Worm (Caenorhabditis elegans) whole organism, L1 larva: Measurements from ENCODE around the gene acs-7.

Experiments
- C04F5.9 ChIP-seq: sonication (generic microtip); optimal IDR thresholded peaks from 2 replicates; lab custom pipeline; 2016; ENCODE audit warnings: missing genetic modification characterization, missing compliant biosample characterization
- C34B4.2 ChIP-seq: sonication (generic microtip); optimal IDR thresholded peaks from 2 replicates; lab custom pipeline; 2017; ENCODE audit warnings: mild to moderate bottlenecking, missing genetic modification characterization, missing compliant biosample characterization
- F16B12.6 ChIP-seq: fragments of 150-350 bp; optimal IDR thresholded peaks from 2 replicates; lab custom pipeline; 2014; ENCODE audit warnings: missing biosample characterization, missing genetic modification characterization
- Y116A8C.19 ChIP-seq: sonication (generic microtip); optimal IDR thresholded peaks from 2 replicates; lab custom pipeline; 2016; ENCODE audit warnings: missing compliant biosample characterization, missing genetic modification characterization, borderline replicate concordance
- ceh-88 ChIP-seq: fragments of 200-800 bp; sonication (Bioruptor generic); IDR thresholded peaks from 2 replicates; pipeline ENCODE4 v1.3.6; 2022; ENCODE audit warnings: missing genetic modification characterization, missing compliant biosample characterization
- ces-1 ChIP-seq: fragments of 150-350 bp; optimal IDR thresholded peaks from 2 replicates; lab custom pipeline; 2014; ENCODE audit warnings: missing biosample characterization, missing genetic modification reagents, missing genetic modification characterization
- dpl-1 ChIP-seq, 3 experiments: fragments of 150-350 bp in 2 of 3; sonication (generic microtip) in 1 of 3; optimal IDR thresholded peaks; 2 replicates each; lab custom pipeline; 2014 to 2017; ENCODE audit warnings: missing biosample characterization in 3 of 3, missing genetic modification characterization in 3 of 3, missing genetic modification reagents in 3 of 3
- dsc-1 ChIP-seq: sonication (generic microtip); optimal IDR thresholded peaks from 2 replicates; lab custom pipeline; 2016; ENCODE audit warnings: mild to moderate bottlenecking, missing genetic modification characterization, missing compliant biosample characterization
- efl-1 ChIP-seq, 4 experiments: fragments of 150-350 bp; optimal IDR thresholded peaks in 3 of 4; peaks in 1 of 4; 1 replicate in 1 of 4; 2 replicates in 3 of 4; lab custom pipeline; 2014; ENCODE audit warnings: missing biosample characterization in 2 of 4, missing genetic modification characterization in 2 of 4, missing genetic modification reagents in 2 of 4
- efl-3 ChIP-seq: fragments of 200-800 bp; sonication (Bioruptor generic); optimal IDR thresholded peaks from 2 replicates; lab custom pipeline; 2018; ENCODE audit warnings: mild to moderate bottlenecking, missing genetic modification characterization, missing compliant biosample characterization
- elt-2 ChIP-seq: sonication (generic microtip); optimal IDR thresholded peaks from 2 replicates; lab custom pipeline; 2016; ENCODE audit warnings: missing genetic modification characterization, mild to moderate bottlenecking, inconsistent platforms, missing compliant biosample characterization, missing genetic modification reagents
- ets-5 ChIP-seq: fragments of 200-800 bp; sonication (Bioruptor generic); IDR thresholded peaks from 2 replicates; pipeline ENCODE4 v1.3.6; 2022; ENCODE audit warnings: missing genetic modification characterization, missing compliant biosample characterization
- fkh-4 ChIP-seq: sonication (generic microtip); optimal IDR thresholded peaks from 2 replicates; lab custom pipeline; 2016; ENCODE audit warnings: missing compliant biosample characterization, missing genetic modification characterization, borderline replicate concordance
- fkh-8 ChIP-seq: sonication (generic microtip); optimal IDR thresholded peaks from 2 replicates; lab custom pipeline; 2016; ENCODE audit warnings: mild to moderate bottlenecking, missing genetic modification characterization, missing compliant biosample characterization
- fos-1 ChIP-seq: fragments of 150-350 bp; optimal IDR thresholded peaks from 2 replicates; lab custom pipeline; 2014; ENCODE audit warnings: missing biosample characterization, missing genetic modification characterization
- hlh-17 ChIP-seq: fragments of 200-800 bp; sonication (Bioruptor generic); optimal IDR thresholded peaks from 2 replicates; lab custom pipeline; 2018; ENCODE audit warnings: missing genetic modification characterization, mild to moderate bottlenecking, missing compliant biosample characterization, moderate library complexity, borderline replicate concordance
- hlh-4 ChIP-seq: sonication (generic microtip); optimal IDR thresholded peaks from 2 replicates; lab custom pipeline; 2016; ENCODE audit warnings: mild to moderate bottlenecking, missing genetic modification characterization, missing compliant biosample characterization
- hpl-2 ChIP-seq: fragments of 150-350 bp; optimal IDR thresholded peaks from 2 replicates; lab custom pipeline; 2014; ENCODE audit warnings: missing biosample characterization, missing genetic modification reagents, missing genetic modification characterization
- isw-1 ChIP-seq: fragments of 200-800 bp; sonication (Bioruptor generic); IDR thresholded peaks from 2 replicates; pipeline ENCODE4 v1.3.6; 2022; ENCODE audit warnings: missing genetic modification characterization, missing compliant biosample characterization
- jun-1 ChIP-seq: fragments of 150-350 bp; optimal IDR thresholded peaks from 2 replicates; lab custom pipeline; 2014; ENCODE audit warnings: missing biosample characterization, missing genetic modification reagents, missing genetic modification characterization
- lin-13 ChIP-seq: fragments of 150-350 bp; optimal IDR thresholded peaks from 2 replicates; lab custom pipeline; 2014; ENCODE audit warnings: missing biosample characterization, missing genetic modification reagents, missing genetic modification characterization
- lin-14 ChIP-seq: fragments of 200-800 bp; sonication (Bioruptor generic); optimal IDR thresholded peaks from 2 replicates; lab custom pipeline; 2018; ENCODE audit warnings: mild to moderate bottlenecking, missing genetic modification characterization, moderate library complexity, missing compliant biosample characterization
- lin-35 ChIP-seq, 2 experiments: fragments of 150-350 bp; optimal IDR thresholded peaks; 2 replicates each; lab custom pipeline; 2014; ENCODE audit warnings: missing biosample characterization in 2 of 2, missing genetic modification characterization in 2 of 2, missing genetic modification reagents in 2 of 2
- lin-39 ChIP-seq: fragments of 150-350 bp; optimal IDR thresholded peaks from 2 replicates; lab custom pipeline; 2014; ENCODE audit warnings: missing biosample characterization, missing genetic modification reagents, missing genetic modification characterization
- lir-3 ChIP-seq: sonication (generic microtip); optimal IDR thresholded peaks from 2 replicates; lab custom pipeline; 2016; ENCODE audit warnings: mild to moderate bottlenecking, missing genetic modification characterization, moderate library complexity, missing compliant biosample characterization; ENCODE audit not compliant: poor library complexity
- mab-9 ChIP-seq: fragments of 200-800 bp; sonication (Bioruptor generic); IDR thresholded peaks from 2 replicates; pipeline ENCODE4 v1.3.6; 2022; ENCODE audit warnings: missing genetic modification reagents, missing genetic modification characterization, missing compliant biosample characterization
- mdl-1 ChIP-seq, 2 experiments: fragments of 150-350 bp; optimal IDR thresholded peaks; 2 replicates each; lab custom pipeline; 2014 to 2017; ENCODE audit warnings: missing biosample characterization in 2 of 2, missing genetic modification characterization in 2 of 2, inconsistent platforms in 1 of 2
- mef-2 ChIP-seq: fragments of 150-350 bp; optimal IDR thresholded peaks from 2 replicates; lab custom pipeline; 2014; ENCODE audit warnings: missing biosample characterization, missing genetic modification characterization
- mep-1 ChIP-seq: fragments of 150-350 bp; optimal IDR thresholded peaks from 2 replicates; lab custom pipeline; 2014; ENCODE audit warnings: missing biosample characterization, missing genetic modification characterization
- nhr-12 ChIP-seq: sonication (generic microtip); optimal IDR thresholded peaks from 2 replicates; lab custom pipeline; 2017; ENCODE audit warnings: missing biosample characterization, missing genetic modification characterization
- nhr-19 ChIP-seq: fragments of 200-800 bp; sonication (Bioruptor generic); conservative IDR thresholded peaks from 2 replicates; pipeline ENCODE4 v1.3.6; 2022; ENCODE audit warnings: missing genetic modification characterization, missing compliant biosample characterization
- nhr-28 ChIP-seq: fragments of 150-350 bp; optimal IDR thresholded peaks from 2 replicates; lab custom pipeline; 2014; ENCODE audit warnings: missing biosample characterization, missing genetic modification characterization
- nhr-76 ChIP-seq: sonication (generic microtip); optimal IDR thresholded peaks from 2 replicates; lab custom pipeline; 2017; ENCODE audit warnings: missing biosample characterization, missing genetic modification characterization
- nhr-85 ChIP-seq: sonication (generic microtip); peaks from one replicate; lab custom pipeline; 2016; ENCODE audit warnings: missing genetic modification characterization, inconsistent platforms, missing compliant biosample characterization
- nhr-90 ChIP-seq: sonication (generic microtip); optimal IDR thresholded peaks from 2 replicates; lab custom pipeline; 2016; ENCODE audit warnings: mild to moderate bottlenecking, missing genetic modification characterization, missing compliant biosample characterization; ENCODE audit not compliant: poor library complexity
- pag-3 ChIP-seq: sonication (generic microtip); optimal IDR thresholded peaks from 2 replicates; lab custom pipeline; 2017; ENCODE audit warnings: missing genetic modification characterization, mild to moderate bottlenecking, missing compliant biosample characterization, antibody characterized with exemption, borderline replicate concordance; ENCODE audit not compliant: insufficient read depth
- rnt-1 ChIP-seq: sonication (generic microtip); optimal IDR thresholded peaks from 2 replicates; lab custom pipeline; 2016; ENCODE audit warnings: mild to moderate bottlenecking, missing genetic modification characterization, moderate library complexity, missing compliant biosample characterization
- snpc-4 ChIP-seq: fragments of 150-350 bp; optimal IDR thresholded peaks from 2 replicates; lab custom pipeline; 2014; ENCODE audit warnings: missing biosample characterization, missing genetic modification characterization
- snu-23 ChIP-seq: sonication (generic microtip); optimal IDR thresholded peaks from 2 replicates; lab custom pipeline; 2016; ENCODE audit warnings: missing genetic modification characterization, missing compliant biosample characterization
- sptf-1 ChIP-seq: fragments of 150-350 bp; optimal IDR thresholded peaks from 2 replicates; lab custom pipeline; 2014; ENCODE audit warnings: missing biosample characterization, missing genetic modification characterization
- swsn-7 ChIP-seq: sonication (generic microtip); optimal IDR thresholded peaks from 2 replicates; lab custom pipeline; 2016; ENCODE audit warnings: missing genetic modification characterization, missing compliant biosample characterization
- unc-130 ChIP-seq: fragments of 150-350 bp; optimal IDR thresholded peaks from 2 replicates; lab custom pipeline; 2017; ENCODE audit warnings: missing biosample characterization, missing genetic modification characterization, inconsistent platforms
- unc-62 ChIP-seq: fragments of 150-350 bp; optimal IDR thresholded peaks from 2 replicates; lab custom pipeline; 2014; ENCODE audit warnings: missing biosample characterization, missing genetic modification reagents, missing genetic modification characterization
- unc-86 ChIP-seq: sonication (generic microtip); optimal IDR thresholded peaks from 2 replicates; lab custom pipeline; 2016; ENCODE audit warnings: missing genetic modification characterization, missing compliant biosample characterization
- unc-98 ChIP-seq: fragments of 200-800 bp; sonication (Bioruptor generic); IDR thresholded peaks from 2 replicates; pipeline ENCODE4 v1.3.6; 2022; ENCODE audit warnings: missing genetic modification characterization, missing compliant biosample characterization
- vab-15 ChIP-seq: sonication (generic microtip); optimal IDR thresholded peaks from 2 replicates; lab custom pipeline; 2017; ENCODE audit warnings: missing genotype, mild to moderate bottlenecking, missing genetic modification characterization, missing compliant biosample characterization
- zag-1 ChIP-seq: fragments of 150-350 bp; optimal IDR thresholded peaks from 2 replicates; lab custom pipeline; 2014; ENCODE audit warnings: missing biosample characterization, missing genetic modification characterization
- zip-4 ChIP-seq: fragments of 200-800 bp; sonication (Bioruptor generic); optimal IDR thresholded peaks from 2 replicates; lab custom pipeline; 2018; ENCODE audit warnings: mild to moderate bottlenecking, missing genetic modification characterization, moderate library complexity, missing compliant biosample characterization
- ztf-11 ChIP-seq, 2 experiments: sonication (generic microtip); optimal IDR thresholded peaks; 2 replicates each; lab custom pipeline; 2016 to 2017; ENCODE audit warnings: missing genetic modification characterization in 2 of 2, missing biosample characterization in 1 of 2, missing compliant biosample characterization in 1 of 2
- ztf-4 ChIP-seq: fragments of 150-350 bp; optimal IDR thresholded peaks from 2 replicates; lab custom pipeline; 2014; ENCODE audit warnings: missing biosample characterization, missing genetic modification characterization

The acs-7 gene

ce11 chrII:9280846-9281245 is 11.0 kb upstream of the acs-7 start:
- TF ChIP-seq snu-23 (GFP tag; lab: Kevin White, UChicago) (no peak), efl-1 (optimal IDR thresholded peaks at IDR 0.05; lab: Kevin White, UChicago) (no peak), efl-1 (GFP tag; optimal IDR thresholded peaks at IDR 0.05 in 1 of 2; lab: Kevin White, UChicago) (peak in 1 of 2 experiments; percentile 46)

- TF ChIP-seq ztf-4 (no peak), jun-1 (tag; lab: Kevin White, UChicago) (no peak), unc-130 (peak; percentile 33), vab-15 (no peak), fkh-8 (no peak), efl-3 (GFP tag; lab: Kevin White, UChicago) (no peak), lir-3 (tag; lab: Kevin White, UChicago) (no peak), lin-35 (GFP tag; optimal IDR thresholded peaks at IDR 0.05; lab: Kevin White, UChicago) (no peak), zip-4 (GFP tag; lab: Kevin White, UChicago) (peak; percentile 60), efl-1 (optimal IDR thresholded peaks at IDR 0.05; lab: Kevin White, UChicago) (peak in 1 of 2 experiments; percentile 20), efl-1 (GFP tag; optimal IDR thresholded peaks at IDR 0.05 in 1 of 2; lab: Kevin White, UChicago) (no peak), unc-98 (no peak), sptf-1 (tag; lab: Kevin White, UChicago) (no peak), nhr-19 (GFP tag; lab: Robert Waterston, UW) (peak; percentile 25), nhr-12 (tag; lab: Kevin White, UChicago) (no peak), ztf-11 (tag; optimal IDR thresholded peaks at IDR 0.05; lab: Kevin White, UChicago) (no peak), mef-2 (tag; lab: Kevin White, UChicago) (no peak), hlh-4 (tag; lab: Kevin White, UChicago) (no peak), zag-1 (tag; lab: Kevin White, UChicago) (no peak), lin-39 (tag; lab: Kevin White, UChicago) (no peak), fkh-4 (tag; lab: Kevin White, UChicago) (no peak), pag-3 (tag; lab: Kevin White, UChicago) (no peak), mep-1 (tag; lab: Kevin White, UChicago) (peak; percentile 57), hlh-17 (GFP tag; lab: Kevin White, UChicago) (no peak), ceh-88 (GFP tag; lab: Robert Waterston, UW) (no peak), nhr-76 (tag; lab: Kevin White, UChicago) (no peak), elt-2 (tag; lab: Kevin White, UChicago) (no peak), ces-1 (GFP tag; lab: Kevin White, UChicago) (no peak), C34B4.2 (tag; lab: Kevin White, UChicago) (no peak), mab-9 (GFP tag; lab: Robert Waterston, UW) (no peak), C04F5.9 (tag; lab: Kevin White, UChicago) (no peak), dsc-1 (no peak), hpl-2 (GFP tag; lab: Kevin White, UChicago) (no peak), swsn-7 (tag; lab: Kevin White, UChicago) (peak; percentile 27), ets-5 (GFP tag; lab: Robert Waterston, UW) (no peak), unc-62 (GFP tag; lab: Kevin White, UChicago) (no peak), unc-86 (tag; lab: Kevin White, UChicago) (no peak), mdl-1 (tag; optimal IDR thresholded peaks at IDR 0.05; lab: Kevin White, UChicago) (no peak), lin-14 (GFP tag; lab: Kevin White, UChicago) (peak; percentile 92), snpc-4 (tag; lab: Kevin White, UChicago) (peak; percentile 28), lin-13 (GFP tag; lab: Kevin White, UChicago) (no peak), nhr-85 (tag; lab: Kevin White, UChicago) (peak; percentile 50), fos-1 (tag; lab: Kevin White, UChicago) (no peak), isw-1 (no peak), rnt-1 (tag; lab: Kevin White, UChicago) (peak; percentile 36), dpl-1 (GFP tag; optimal IDR thresholded peaks at IDR 0.05; lab: Kevin White, UChicago) (peak in 1 of 3 experiments; percentile 3), snu-23 (GFP tag; lab: Kevin White, UChicago) (peak; percentile 23), F16B12.6 (tag; lab: Kevin White, UChicago) (no peak), nhr-28 (no peak), Y116A8C.19 (no peak), nhr-90 (no peak)
Measured at ce11 chrII:9281595-9281994, 10.2 kb upstream of the acs-7 start.
